Worm (Caenorhabditis elegans) whole organism, L4/young adult: Measurements from ENCODE around the gene F02D8.9.

Experiments used
- W03F9.2 ChIP-seq: fragments of 150-350 bp; optimal IDR thresholded peaks from 2 replicates; lab custom pipeline; 2014; ENCODE audit warnings: missing biosample characterization, missing genetic modification characterization
- dao-5 ChIP-seq: sonication (generic microtip); optimal IDR thresholded peaks from 2 replicates; lab custom pipeline; 2016; ENCODE audit warnings: missing genotype, missing genetic modification characterization, moderate library complexity, missing compliant biosample characterization
- him-1 ChIP-seq: sonication (generic microtip); optimal IDR thresholded peaks from 2 replicates; lab custom pipeline; 2016; ENCODE audit warnings: missing genotype, missing genetic modification reagents, missing genetic modification characterization, missing compliant biosample characterization

ce11 chrV:14954633-14955032 lies 943 bp downstream of the F02D8.9 start, which contains the start of gene C30G7.5:
- TF ChIP-seq dao-5 (no peak), him-1 (no peak), W03F9.2 (no peak)
